Worm (Caenorhabditis elegans) whole organism, early embryonic: ENCODE results near the gene H28G03.2.

Experiments
- B0310.2 ChIP-seq: sonication (generic microtip); optimal IDR thresholded peaks from 2 replicates; lab custom pipeline; 2016; ENCODE audit warnings: mild to moderate bottlenecking, missing genetic modification characterization, missing compliant biosample characterization
- F13C5.2 ChIP-seq: sonication (generic microtip); optimal IDR thresholded peaks from 2 replicates; lab custom pipeline; 2017; ENCODE audit warnings: mild to moderate bottlenecking, missing genetic modification characterization, inconsistent platforms, missing compliant biosample characterization
- aly-1 ChIP-seq: sonication (generic microtip); optimal IDR thresholded peaks from 2 replicates; lab custom pipeline; 2016; ENCODE audit warnings: missing genetic modification characterization, missing compliant biosample characterization
- ama-1 ChIP-seq: fragments of 150-350 bp; optimal IDR thresholded peaks from 2 replicates; lab custom pipeline; 2014
- ceh-13 ChIP-seq: fragments of 200-800 bp; sonication (Bioruptor generic); optimal IDR thresholded peaks from 2 replicates; lab custom pipeline; 2018; ENCODE audit warnings: mild to moderate bottlenecking, missing genetic modification characterization, missing compliant biosample characterization
- ceh-36 ChIP-seq: sonication (generic microtip); optimal IDR thresholded peaks from 2 replicates; lab custom pipeline; 2016; ENCODE audit warnings: missing genetic modification characterization, inconsistent platforms, missing compliant biosample characterization
- ets-7 ChIP-seq: sonication (generic microtip); optimal IDR thresholded peaks from 2 replicates; lab custom pipeline; 2016; ENCODE audit warnings: missing genotype, missing genetic modification characterization, missing compliant biosample characterization
- flt-1 ChIP-seq: fragments of 200-800 bp; sonication (Bioruptor generic); IDR thresholded peaks from 2 replicates; pipeline ENCODE4 v1.3.6; 2022; ENCODE audit warnings: missing genetic modification characterization, missing compliant biosample characterization
- hmbx-1 ChIP-seq: sonication (generic microtip); optimal IDR thresholded peaks from 2 replicates; lab custom pipeline; 2016; ENCODE audit warnings: mild to moderate bottlenecking, missing genetic modification characterization, missing compliant biosample characterization
- hmg-4 ChIP-seq: fragments of 200-800 bp; sonication (Bioruptor generic); optimal IDR thresholded peaks from 2 replicates; lab custom pipeline; 2018; ENCODE audit warnings: mild to moderate bottlenecking, missing genetic modification characterization, missing compliant biosample characterization
- hnd-1 ChIP-seq: sonication (generic microtip); optimal IDR thresholded peaks from 2 replicates; lab custom pipeline; 2016; ENCODE audit warnings: missing genetic modification characterization, missing compliant biosample characterization
- pes-1 ChIP-seq: fragments of 200-800 bp; sonication (Bioruptor generic); IDR thresholded peaks from 2 replicates; pipeline ENCODE4 v1.3.6; 2022; ENCODE audit warnings: missing genetic modification reagents, missing genetic modification characterization, missing compliant biosample characterization
- scrt-1 ChIP-seq: fragments of 200-800 bp; sonication (Bioruptor generic); IDR thresholded peaks from 2 replicates; pipeline ENCODE4 v1.3.6; 2022; ENCODE audit warnings: missing genetic modification characterization, missing compliant biosample characterization
- sea-1 ChIP-seq: fragments of 200-800 bp; sonication (Bioruptor generic); conservative IDR thresholded peaks from 2 replicates; pipeline ENCODE4 v1.3.6; 2022; ENCODE audit warnings: missing genetic modification characterization, missing compliant biosample characterization
- tbx-11 ChIP-seq: fragments of 200-800 bp; sonication (Bioruptor generic); IDR thresholded peaks from 2 replicates; pipeline ENCODE4 v1.3.6; 2022; ENCODE audit warnings: missing genetic modification characterization, missing compliant biosample characterization
- tbx-37 ChIP-seq: fragments of 200-800 bp; sonication (Bioruptor generic); conservative IDR thresholded peaks from 2 replicates; pipeline ENCODE4 v1.3.6; 2022; ENCODE audit warnings: missing genetic modification reagents, missing genetic modification characterization, missing compliant biosample characterization
- tra-4 ChIP-seq: sonication (generic microtip); optimal IDR thresholded peaks from 2 replicates; lab custom pipeline; 2017; ENCODE audit warnings: missing genetic modification characterization, missing compliant biosample characterization

The H28G03.2 gene

DNA sequence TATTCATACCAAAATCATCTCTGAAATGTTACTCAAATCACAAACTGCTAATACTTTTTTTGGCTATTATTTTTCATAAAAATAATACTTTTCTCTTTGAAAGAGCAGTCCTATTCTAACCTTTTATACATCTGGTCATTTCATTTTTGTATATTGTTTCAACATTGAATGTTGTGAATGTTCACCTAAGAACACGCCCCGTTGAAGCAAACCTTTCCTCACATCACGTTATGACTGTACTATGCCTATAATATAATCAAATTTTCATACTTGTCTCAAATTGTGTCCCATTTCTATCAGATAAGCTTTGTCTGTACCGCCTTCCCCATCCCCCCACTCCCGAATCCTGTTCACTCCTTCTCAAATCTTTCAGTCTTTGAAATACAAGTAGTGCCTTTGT, 12.8 kb downstream of the H28G03.2 start:
- no peak for TF ChIP-seq hmg-4
- no peak for TF ChIP-seq hnd-1 (tag; lab: Kevin White, UChicago)
- no peak for TF ChIP-seq scrt-1 (GFP tag; lab: Robert Waterston, UW)
- no peak for TF ChIP-seq ama-1
- TF ChIP-seq B0310.2 (tag; lab: Kevin White, UChicago), result no peak
- no peak for TF ChIP-seq sea-1
- no peak for TF ChIP-seq aly-1 (tag; lab: Kevin White, UChicago)
- TF ChIP-seq hmbx-1 (tag; lab: Kevin White, UChicago), result no peak
- no peak for TF ChIP-seq ceh-13
- TF ChIP-seq flt-1, result no peak
- no peak for TF ChIP-seq tbx-11 (GFP tag; lab: Robert Waterston, UW)

DNA sequence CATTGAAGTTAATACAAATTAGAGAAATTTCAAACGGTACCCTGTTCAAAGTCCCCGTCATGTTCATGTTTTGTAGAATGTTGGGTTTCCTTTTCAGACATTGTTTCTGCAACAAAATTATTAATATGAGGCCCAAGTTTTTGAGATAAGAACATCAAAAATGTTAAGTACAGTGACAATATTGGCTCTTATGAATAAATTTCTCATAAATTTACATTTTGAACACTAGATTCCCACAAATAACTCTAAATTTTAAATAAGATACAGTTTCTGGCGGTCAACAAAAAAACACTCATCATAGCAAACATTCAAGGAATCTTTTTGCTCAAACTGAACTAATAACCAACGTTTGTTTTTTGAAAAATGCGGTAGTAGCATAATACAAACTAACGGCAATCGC, 20.7 kb downstream of the H28G03.2 start, which contains the start of gene H28G03.3:
TSS of gene H28G03.3 (minus strand) at position 101 of the 400 bp plus-strand sequence.
- TF ChIP-seq aly-1 (tag; lab: Kevin White, UChicago) (no peak), hmbx-1 (tag; lab: Kevin White, UChicago) (no peak), tbx-37 (GFP tag; lab: Robert Waterston, UW) (no peak), scrt-1 (GFP tag; lab: Robert Waterston, UW) (no peak), ceh-36 (no peak), flt-1 (no peak), pes-1 (GFP tag; lab: Robert Waterston, UW) (no peak), tbx-11 (GFP tag; lab: Robert Waterston, UW) (no peak), hmg-4 (no peak), tra-4 (tag; lab: Kevin White, UChicago) (no peak)

DNA sequence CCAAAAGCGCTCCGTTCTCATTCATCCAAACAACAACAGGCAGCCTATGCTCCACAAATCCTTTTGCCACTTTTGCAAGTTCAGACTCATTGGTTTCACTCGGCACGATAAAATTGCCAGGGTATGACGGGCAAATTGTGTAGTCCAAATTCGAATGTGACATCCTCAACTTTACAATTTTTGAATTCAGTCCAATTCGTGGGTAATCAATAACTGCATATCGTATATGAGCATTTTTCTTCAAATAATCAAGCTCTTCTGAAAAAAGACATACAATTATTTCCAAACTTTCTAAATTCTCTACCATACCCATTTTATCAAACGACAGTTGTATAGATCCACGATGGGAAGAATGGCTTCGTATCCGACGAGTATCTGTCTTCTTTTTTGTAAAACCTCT, 32.7 kb downstream of the H28G03.2 start:
- no peak for TF ChIP-seq hmg-4
- no peak for TF ChIP-seq tra-4 (tag; lab: Kevin White, UChicago)
- TF ChIP-seq scrt-1 (GFP tag; lab: Robert Waterston, UW), result no peak
- TF ChIP-seq hmbx-1 (tag; lab: Kevin White, UChicago), result no peak
- no peak for TF ChIP-seq B0310.2 (tag; lab: Kevin White, UChicago)
- no peak for TF ChIP-seq flt-1
- TF ChIP-seq ets-7 (tag; lab: Kevin White, UChicago), result no peak
- TF ChIP-seq pes-1 (GFP tag; lab: Robert Waterston, UW), result no peak
- TF ChIP-seq sea-1, result no peak
- no peak for TF ChIP-seq ceh-36
- no peak for TF ChIP-seq ama-1
- no peak for TF ChIP-seq hnd-1 (tag; lab: Kevin White, UChicago)
- no peak for TF ChIP-seq tbx-37 (GFP tag; lab: Robert Waterston, UW)

DNA sequence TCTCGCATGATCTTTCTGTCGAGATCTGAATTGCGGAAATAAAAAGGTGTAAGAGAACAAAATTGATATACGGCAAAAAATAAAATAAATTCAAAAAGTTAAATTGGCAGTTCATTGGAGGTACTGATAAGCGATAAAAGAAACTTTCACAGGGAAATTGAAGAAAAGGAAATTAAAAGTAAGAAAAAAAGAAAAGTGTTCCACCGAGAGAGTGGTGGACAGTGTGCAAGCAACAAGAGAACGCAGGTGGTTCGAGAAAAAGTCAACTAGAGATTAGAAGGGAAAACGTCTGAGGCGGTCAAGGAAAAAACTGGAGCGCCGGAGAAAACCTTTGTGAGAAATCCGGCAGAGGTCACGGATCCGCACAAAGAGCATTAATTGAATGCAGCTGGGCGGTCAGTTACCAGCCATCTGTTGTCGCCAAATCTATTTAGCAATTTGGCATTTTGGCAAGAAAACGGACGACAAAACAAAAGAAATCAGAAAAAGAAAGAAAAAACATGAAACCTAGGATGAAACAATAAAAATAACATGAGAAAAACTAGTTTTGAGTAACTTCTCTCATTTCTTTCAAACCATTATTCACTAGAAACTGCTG, 37.9 kb downstream of the H28G03.2 start, which contains the start of gene mtm-5:
TSS of gene mtm-5 (minus strand) at position 27 of the 598 bp plus-strand sequence.
- TF ChIP-seq tbx-11 (GFP tag; lab: Robert Waterston, UW), result no peak
- no peak for TF ChIP-seq tra-4 (tag; lab: Kevin White, UChicago)
- no peak for TF ChIP-seq sea-1
- no peak for TF ChIP-seq ama-1
- TF ChIP-seq scrt-1 (GFP tag; lab: Robert Waterston, UW), result no peak

DNA sequence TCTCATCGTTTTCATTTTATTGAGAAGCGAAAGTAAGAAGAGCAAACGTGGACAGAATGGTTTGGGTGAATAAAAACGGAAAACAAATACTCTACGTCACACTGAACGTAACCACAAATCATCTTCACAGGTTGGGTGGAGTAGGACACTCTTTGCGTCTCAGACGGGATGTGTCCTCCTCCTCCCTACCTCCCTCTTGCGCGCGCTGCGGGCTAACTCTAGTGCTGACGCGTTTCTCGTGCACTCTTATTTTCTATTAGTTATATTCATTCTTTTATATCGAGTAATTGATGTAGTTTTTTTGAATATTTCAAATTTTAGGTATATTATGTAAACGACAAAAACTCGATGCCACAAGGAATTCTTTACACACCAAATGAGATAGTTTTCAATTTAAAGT, 38.5 kb downstream of the H28G03.2 start, which contains the start of gene Y34B4A.7:
TSS of gene Y34B4A.7 (plus strand) at position 297 of the 400 bp plus-strand sequence.
- TF ChIP-seq sea-1 (0 out of 2 replicates have a peak, but pooled peaks have one; percentile 8), ets-7 (tag; lab: Kevin White, UChicago) (no peak), hmg-4 (no peak), flt-1 (peak; percentile 45; the same call in 1 of the 2 replicates), B0310.2 (tag; lab: Kevin White, UChicago) (peak; percentile 29)

DNA sequence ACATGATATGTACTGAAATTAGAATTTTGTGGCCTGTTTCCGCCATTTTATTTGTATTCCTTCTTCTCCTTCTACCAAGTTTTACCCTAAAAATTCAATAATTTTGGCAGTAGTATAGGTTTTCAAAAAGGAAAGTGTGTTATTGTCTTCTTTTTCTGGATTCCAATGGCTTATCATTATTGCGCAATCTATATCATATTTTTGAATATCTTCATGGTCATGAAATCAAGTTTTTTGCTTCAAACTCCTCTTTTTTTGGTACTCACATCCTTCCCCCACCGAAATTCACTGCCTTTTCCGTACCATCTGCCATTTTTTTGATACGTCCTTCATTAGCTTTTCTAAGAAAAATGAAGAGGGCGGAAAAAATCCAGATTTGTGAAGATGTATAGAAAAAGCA, 43.2 kb downstream of the H28G03.2 start:
- TF ChIP-seq aly-1 (tag; lab: Kevin White, UChicago), result no peak

DNA sequence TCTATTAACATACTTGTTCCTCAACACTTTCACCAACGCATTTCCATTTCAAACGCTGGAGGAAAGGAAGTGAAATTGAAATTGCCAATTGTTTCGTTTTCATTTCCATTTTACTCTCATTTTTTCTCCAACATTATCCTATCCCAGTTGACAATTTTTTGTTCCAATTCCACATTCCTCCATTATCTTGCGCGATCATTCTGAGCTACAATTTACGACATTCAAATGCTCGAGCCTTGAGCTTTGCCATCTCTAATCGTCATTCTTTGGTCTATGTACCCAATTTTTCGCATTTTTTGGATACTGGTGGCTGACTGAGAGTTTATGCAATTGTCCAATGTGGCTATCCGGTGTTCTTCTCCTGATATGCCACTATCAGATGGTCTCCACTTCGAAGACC, 44.0 kb downstream of the H28G03.2 start, which contains the start of gene Y34B4A.10:
TSS of gene Y34B4A.10 (plus strand) at position 301 of the 400 bp plus-strand sequence.
- TF ChIP-seq ceh-36 (no peak), ama-1 (no peak), tbx-11 (GFP tag; lab: Robert Waterston, UW) (no peak), tra-4 (tag; lab: Kevin White, UChicago) (no peak), flt-1 (no peak), tbx-37 (GFP tag; lab: Robert Waterston, UW) (no peak), F13C5.2 (tag; lab: Kevin White, UChicago) (no peak), sea-1 (no peak), hnd-1 (tag; lab: Kevin White, UChicago) (no peak), hmg-4 (no peak), B0310.2 (tag; lab: Kevin White, UChicago) (no peak), pes-1 (GFP tag; lab: Robert Waterston, UW) (no peak), aly-1 (tag; lab: Kevin White, UChicago) (no peak), hmbx-1 (tag; lab: Kevin White, UChicago) (no peak), ets-7 (tag; lab: Kevin White, UChicago) (no peak), scrt-1 (GFP tag; lab: Robert Waterston, UW) (no peak), ceh-13 (no peak)

DNA sequence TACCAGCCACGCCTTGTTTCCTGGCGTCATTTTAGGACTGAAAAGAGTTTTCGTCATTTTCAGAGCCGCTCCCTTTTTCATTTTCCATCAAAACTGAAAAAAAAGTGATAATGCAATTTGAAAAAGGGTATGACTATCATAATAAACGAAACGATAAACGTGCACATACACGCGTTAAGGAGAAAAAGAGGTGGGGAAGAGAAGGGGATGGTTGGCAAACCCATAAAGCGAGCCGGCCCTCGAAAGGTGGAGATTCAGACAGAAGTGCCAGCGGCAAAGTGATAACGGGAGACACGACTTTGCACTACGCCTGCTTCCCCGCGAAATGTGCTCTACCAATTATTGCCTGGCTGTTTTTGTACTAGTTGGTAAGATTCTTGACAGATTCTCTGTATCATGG, 47.2 kb downstream of the H28G03.2 start, which contains the start of gene nspg-14:
TSS of gene nspg-14 (plus strand) at position 250 of the 400 bp plus-strand sequence.
- no peak for TF ChIP-seq hmbx-1 (tag; lab: Kevin White, UChicago)
- no peak for TF ChIP-seq sea-1
- no peak for TF ChIP-seq tbx-11 (GFP tag; lab: Robert Waterston, UW)
